Fruit fly (Drosophila melanogaster): ENCODE results near the gene PolE2.

PolE2 gene

dm6 chr3L:5891114-5891513 is 6.1 kb downstream of the PolE2 start:
- TF ChIP-seq pad (GFP tag; optimal IDR thresholded peaks at IDR 0.05) (no peak), CG33017 (tag; optimal IDR thresholded peaks at IDR 0.05) (no peak), ovo (GFP tag; optimal IDR thresholded peaks at IDR 0.05) (no peak), tj (GFP tag; optimal IDR thresholded peaks at IDR 0.05) (no peak), CG14711 (tag; optimal IDR thresholded peaks at IDR 0.05) (no peak), cnc (optimal IDR thresholded peaks at IDR 0.05) (no peak), kay (GFP tag; ENCODE audit: borderline replicate concordance) (no peak), CG1620 (GFP tag; optimal IDR thresholded peaks at IDR 0.05) (no peak), CG11617 (GFP tag; optimal IDR thresholded peaks at IDR 0.05) (no peak), toe (GFP tag; optimal IDR thresholded peaks at IDR 0.05) (no peak), bab1 (GFP tag; optimal IDR thresholded peaks at IDR 0.05) (no peak), cic (GFP tag; optimal IDR thresholded peaks at IDR 0.05) (no peak), CG7045 (GFP tag; optimal IDR thresholded peaks at IDR 0.05) (no peak), CG5204 (GFP tag; optimal IDR thresholded peaks at IDR 0.05) (no peak), Clk (GFP tag; optimal IDR thresholded peaks at IDR 0.05) (no peak)

dm6 chr3L:5884735-5885134 is 12.5 kb downstream of the PolE2 start:
- TF ChIP-seq bab1 (GFP tag; optimal IDR thresholded peaks at IDR 0.05) (no peak), Clk (GFP tag; optimal IDR thresholded peaks at IDR 0.05) (no peak), Crg-1 (GFP tag; optimal IDR thresholded peaks at IDR 0.05) (no peak), CG1620 (GFP tag; optimal IDR thresholded peaks at IDR 0.05) (no peak), Mnt (GFP tag; optimal IDR thresholded peaks at IDR 0.05) (no peak), kay (GFP tag; ENCODE audit: borderline replicate concordance) (no peak), Hr96 (GFP tag; optimal IDR thresholded peaks at IDR 0.05) (no peak), toe (GFP tag; optimal IDR thresholded peaks at IDR 0.05) (no peak), CG7101 (tag; optimal IDR thresholded peaks at IDR 0.05) (no peak), CG12768 (GFP tag; optimal IDR thresholded peaks at IDR 0.05) (no peak), cnc (optimal IDR thresholded peaks at IDR 0.05) (no peak), pad (GFP tag; optimal IDR thresholded peaks at IDR 0.05) (no peak), CG7045 (GFP tag; optimal IDR thresholded peaks at IDR 0.05) (no peak), cic (GFP tag; optimal IDR thresholded peaks at IDR 0.05) (no peak), CG11617 (GFP tag; optimal IDR thresholded peaks at IDR 0.05) (no peak), tj (GFP tag; optimal IDR thresholded peaks at IDR 0.05) (no peak)

- TF ChIP-seq Hr96 (GFP tag; optimal IDR thresholded peaks at IDR 0.05) (no peak), cnc (optimal IDR thresholded peaks at IDR 0.05) (no peak), CG12768 (GFP tag; optimal IDR thresholded peaks at IDR 0.05) (no peak), CG5204 (GFP tag; optimal IDR thresholded peaks at IDR 0.05) (no peak), CG7045 (GFP tag; optimal IDR thresholded peaks at IDR 0.05) (no peak), Crg-1 (GFP tag; optimal IDR thresholded peaks at IDR 0.05) (no peak), tj (GFP tag; optimal IDR thresholded peaks at IDR 0.05) (no peak), CG7101 (tag; optimal IDR thresholded peaks at IDR 0.05) (no peak), bab1 (GFP tag; optimal IDR thresholded peaks at IDR 0.05) (no peak)
Observed at dm6 chr3L:5882209-5882403, 15.1 kb downstream of the PolE2 start, which contains the start of gene CG13287. Gene CG13287, plus strand, starts transcription at chr3L:5882304.

dm6 chr3L:5881310-5882208 is 15.7 kb downstream of the PolE2 start:
- no peak for TF ChIP-seq CG12768 (GFP tag; optimal IDR thresholded peaks at IDR 0.05)
- TF ChIP-seq CG33017 (tag; optimal IDR thresholded peaks at IDR 0.05), result no peak
- no peak for TF ChIP-seq cnc (optimal IDR thresholded peaks at IDR 0.05)
- no peak for TF ChIP-seq CG1620 (GFP tag; optimal IDR thresholded peaks at IDR 0.05)
- no peak for TF ChIP-seq bab1 (GFP tag; optimal IDR thresholded peaks at IDR 0.05)
- no peak for TF ChIP-seq CG14711 (tag; optimal IDR thresholded peaks at IDR 0.05)
- no peak for TF ChIP-seq CG7101 (tag; optimal IDR thresholded peaks at IDR 0.05)
- no peak for TF ChIP-seq kay (GFP tag; ENCODE audit: borderline replicate concordance)
- TF ChIP-seq CG11617 (GFP tag; optimal IDR thresholded peaks at IDR 0.05), result no peak
- TF ChIP-seq Crg-1 (GFP tag; optimal IDR thresholded peaks at IDR 0.05), result no peak
- no peak for TF ChIP-seq Clk (GFP tag; optimal IDR thresholded peaks at IDR 0.05)
- no peak for TF ChIP-seq pad (GFP tag; optimal IDR thresholded peaks at IDR 0.05)
- no peak for TF ChIP-seq cic (GFP tag; optimal IDR thresholded peaks at IDR 0.05)

dm6 chr3L:5878734-5879291 is 18.4 kb downstream of the PolE2 start:
- TF ChIP-seq Hr96 (GFP tag; optimal IDR thresholded peaks at IDR 0.05) (no peak), cnc (optimal IDR thresholded peaks at IDR 0.05) (no peak), CG14711 (tag; optimal IDR thresholded peaks at IDR 0.05) (no peak), CG11617 (GFP tag; optimal IDR thresholded peaks at IDR 0.05) (no peak), Crg-1 (GFP tag; optimal IDR thresholded peaks at IDR 0.05) (no peak), tj (GFP tag; optimal IDR thresholded peaks at IDR 0.05) (no peak), Clk (GFP tag; optimal IDR thresholded peaks at IDR 0.05) (no peak), toe (GFP tag; optimal IDR thresholded peaks at IDR 0.05) (no peak), bab1 (GFP tag; optimal IDR thresholded peaks at IDR 0.05) (no peak), kay (GFP tag; ENCODE audit: borderline replicate concordance) (no peak), CG1620 (GFP tag; optimal IDR thresholded peaks at IDR 0.05) (no peak), CG12768 (GFP tag; optimal IDR thresholded peaks at IDR 0.05) (no peak), CG7045 (GFP tag; optimal IDR thresholded peaks at IDR 0.05) (no peak), cic (GFP tag; optimal IDR thresholded peaks at IDR 0.05) (no peak), Mnt (GFP tag; optimal IDR thresholded peaks at IDR 0.05) (no peak), CG7101 (tag; optimal IDR thresholded peaks at IDR 0.05) (no peak), CG5204 (GFP tag; optimal IDR thresholded peaks at IDR 0.05) (no peak)

- TF ChIP-seq ovo (GFP tag; optimal IDR thresholded peaks at IDR 0.05), result no peak
- TF ChIP-seq CG14711 (tag; optimal IDR thresholded peaks at IDR 0.05), result no peak
- TF ChIP-seq CG7101 (tag; optimal IDR thresholded peaks at IDR 0.05), result no peak
- no peak for TF ChIP-seq toe (GFP tag; optimal IDR thresholded peaks at IDR 0.05)
Observed at dm6 chr3L:5873011-5873410, 24.2 kb downstream of the PolE2 start, which contains the start of gene CG18586. Gene CG18586, plus strand, starts transcription at chr3L:5873311.
